Fruit fly (Drosophila melanogaster) whole organism, embryonic: ENCODE data around the gene CG11593.
A peak's percentile ranks its signal among the peaks of the same experiment; 100 is the strongest.

ENCODE experiments used
- ATbp ChIP-seq: fragments of 200-800 bp; sonication (Bioruptor generic); optimal IDR thresholded peaks from 2 replicates; lab custom pipeline; 2017; ENCODE audit warnings: missing biosample characterization, mild to moderate bottlenecking, missing genetic modification characterization, missing genetic modification reagents
- Awh ChIP-seq: fragments of 200-800 bp; sonication (Bioruptor generic); IDR thresholded peaks from 2 replicates; pipeline ENCODE4, ENCODE4 v1.3.6; 2022; ENCODE audit warnings: missing biosample characterization, missing genetic modification characterization
- Bdp1 ChIP-seq: fragments of 200-800 bp; sonication (Bioruptor generic); optimal IDR thresholded peaks from 3 replicates; lab custom pipeline; 2016; ENCODE audit warnings: missing biosample characterization, missing genetic modification characterization
- CG10979 ChIP-seq: fragments of 200-800 bp; sonication (Bioruptor generic); optimal IDR thresholded peaks from 2 replicates; lab custom pipeline; 2018; ENCODE audit warnings: missing biosample characterization, mild to moderate bottlenecking, missing genetic modification characterization, moderate library complexity
- CG11695 ChIP-seq: fragments of 200-800 bp; sonication (Bioruptor generic); IDR thresholded peaks from 3 replicates; pipeline ENCODE4 v1.3.6; 2022; ENCODE audit warnings: missing biosample characterization, missing genetic modification characterization
- CG13296 ChIP-seq: fragments of 200-800 bp; sonication (Bioruptor generic); optimal IDR thresholded peaks from 3 replicates; lab custom pipeline; 2018; ENCODE audit warnings: missing biosample characterization, mild to moderate bottlenecking, missing genetic modification characterization
- CG15073 ChIP-seq: fragments of 200-800 bp; sonication (Bioruptor generic); optimal IDR thresholded peaks from 2 replicates; lab custom pipeline; 2016; ENCODE audit warnings: missing biosample characterization, missing genetic modification characterization
- CG1603 ChIP-seq: fragments of 200-800 bp; sonication (Bioruptor generic); optimal IDR thresholded peaks from 2 replicates; lab custom pipeline; 2019; ENCODE audit warnings: missing biosample characterization, mild to moderate bottlenecking, missing genetic modification characterization, moderate library complexity
- CG17802 ChIP-seq: fragments of 200-800 bp; sonication (Bioruptor generic); optimal IDR thresholded peaks from 2 replicates; lab custom pipeline; 2018; ENCODE audit warnings: missing biosample characterization, mild to moderate bottlenecking, missing genetic modification characterization, moderate library complexity
- CG18476 ChIP-seq: fragments of 200-800 bp; sonication (Bioruptor generic); optimal IDR thresholded peaks from 2 replicates; lab custom pipeline; 2016; ENCODE audit warnings: missing biosample characterization, mild to moderate bottlenecking, missing genetic modification characterization
- CG2129 ChIP-seq: fragments of 200-800 bp; sonication (Bioruptor generic); IDR thresholded peaks from 2 replicates; pipeline ENCODE4 v1.3.6; 2022; ENCODE audit warnings: missing biosample characterization, missing genetic modification characterization; ENCODE audit not compliant: partially characterized antibody
- CG2875 ChIP-seq: fragments of 200-800 bp; sonication (Bioruptor generic); optimal IDR thresholded peaks from 2 replicates; lab custom pipeline; 2017; ENCODE audit warnings: missing biosample characterization, mild to moderate bottlenecking, missing genetic modification characterization, missing genetic modification reagents
- CG3847 ChIP-seq: fragments of 200-800 bp; sonication (Bioruptor generic); IDR thresholded peaks from 2 replicates; pipeline ENCODE4 v1.3.6; 2022; ENCODE audit warnings: missing biosample characterization, missing genetic modification characterization
- CG4404 ChIP-seq: fragments of 200-800 bp; sonication (Bioruptor generic); IDR thresholded peaks from 2 replicates; pipeline ENCODE4 v1.3.6; 2022; ENCODE audit warnings: missing biosample characterization, missing genetic modification characterization
- CG6683 ChIP-seq: fragments of 200-800 bp; sonication (Bioruptor generic); optimal IDR thresholded peaks from 2 replicates; lab custom pipeline; 2017; ENCODE audit warnings: missing biosample characterization, mild to moderate bottlenecking, missing genetic modification characterization, missing genetic modification reagents
- CG7357 ChIP-seq: fragments of 200-800 bp; sonication (Bioruptor generic); IDR thresholded peaks from 3 replicates; pipeline ENCODE4 v1.3.6; 2022; ENCODE audit warnings: missing biosample characterization, missing genetic modification characterization
- CG7839 ChIP-seq: fragments of 200-800 bp; sonication (Bioruptor generic); optimal IDR thresholded peaks from 3 replicates; lab custom pipeline; 2018; ENCODE audit warnings: missing biosample characterization, mild to moderate bottlenecking, missing genetic modification characterization, moderate library complexity
- CG7987 ChIP-seq: fragments of 200-800 bp; sonication (Bioruptor generic); optimal IDR thresholded peaks from 2 replicates; lab custom pipeline; 2018; ENCODE audit warnings: missing biosample characterization, mild to moderate bottlenecking, missing genetic modification characterization, moderate library complexity
- CG9215 ChIP-seq: fragments of 200-800 bp; sonication (Bioruptor generic); IDR thresholded peaks from 2 replicates; pipeline ENCODE4 v1.3.6; 2022; ENCODE audit warnings: missing biosample characterization, missing genetic modification characterization
- CG9932 ChIP-seq: fragments of 200-800 bp; sonication (Bioruptor generic); IDR thresholded peaks from 2 replicates; pipeline ENCODE4 v1.3.6; 2022; ENCODE audit warnings: missing biosample characterization, missing genetic modification characterization
- CoRest ChIP-seq: fragments of 200-800 bp; sonication (Bioruptor generic); optimal IDR thresholded peaks from 3 replicates; lab custom pipeline; 2018; ENCODE audit warnings: missing biosample characterization, mild to moderate bottlenecking, missing genetic modification characterization, moderate library complexity
- D19A ChIP-seq: fragments of 200-800 bp; optimal IDR thresholded peaks from 3 replicates; lab custom pipeline; 2019; ENCODE audit warnings: missing biosample characterization, mild to moderate bottlenecking, missing genetic modification characterization, moderate library complexity
- D19B ChIP-seq: fragments of 200-800 bp; sonication (Bioruptor generic); optimal IDR thresholded peaks from 2 replicates; lab custom pipeline; 2017; ENCODE audit warnings: missing biosample characterization, mild to moderate bottlenecking, missing genetic modification characterization
- Dip2 ChIP-seq: fragments of 200-800 bp; sonication (Bioruptor generic); IDR thresholded peaks from 2 replicates; pipeline ENCODE4 v1.3.6; 2022; ENCODE audit warnings: missing biosample characterization, missing genetic modification characterization
- Drgx ChIP-seq: fragments of 200-800 bp; sonication (Bioruptor generic); IDR thresholded peaks from 2 replicates; pipeline ENCODE4 v1.3.6; 2022; ENCODE audit warnings: missing biosample characterization, missing genetic modification characterization
- Eip74EF ChIP-seq, 2 experiments: fragments of 200-800 bp in 1 of 2; fragments of >200 bp in 1 of 2; sonication (Bioruptor generic) in 1 of 2; optimal IDR thresholded peaks; 2 replicates each; lab custom pipeline; 2017 to 2019; ENCODE audit warnings: missing biosample characterization in 2 of 2, missing genetic modification characterization in 2 of 2, mild to moderate bottlenecking in 1 of 2, moderate library complexity in 1 of 2
- HLH54F ChIP-seq: fragments of 200-800 bp; sonication (Bioruptor generic); optimal IDR thresholded peaks from 3 replicates; lab custom pipeline; 2016; ENCODE audit warnings: missing biosample characterization, missing genetic modification characterization
- NFAT ChIP-seq: fragments of 200-800 bp; sonication (Bioruptor generic); IDR thresholded peaks from 2 replicates; pipeline ENCODE4 v1.3.6; 2022; ENCODE audit warnings: missing biosample characterization, missing genetic modification characterization
- Spps ChIP-seq: fragments of 200-800 bp; sonication (Bioruptor generic); optimal IDR thresholded peaks from 2 replicates; lab custom pipeline; 2018; ENCODE audit warnings: missing biosample characterization, mild to moderate bottlenecking, missing genetic modification characterization
- Taf1 ChIP-seq: fragments of 200-800 bp; sonication (Bioruptor generic); IDR thresholded peaks from 2 replicates; pipeline ENCODE4 v1.3.6; 2022; ENCODE audit warnings: missing biosample characterization, missing genetic modification characterization
- ac ChIP-seq: fragments of 200-800 bp; sonication (Bioruptor generic); optimal IDR thresholded peaks from 3 replicates; lab custom pipeline; 2017; ENCODE audit warnings: missing biosample characterization, mild to moderate bottlenecking, missing genetic modification characterization
- amos ChIP-seq: fragments of 200-800 bp; sonication (Bioruptor generic); IDR thresholded peaks from 2 replicates; pipeline ENCODE4 v1.3.6; 2022; ENCODE audit warnings: missing biosample characterization, missing genetic modification characterization; ENCODE audit not compliant: partially characterized antibody
- ap ChIP-seq: fragments of 200-800 bp; sonication (Bioruptor generic); IDR thresholded peaks from 2 replicates; pipeline ENCODE4 v1.3.6; 2022; ENCODE audit warnings: missing biosample characterization, missing genetic modification characterization
- ash1 ChIP-seq: fragments of 200-800 bp; sonication (Bioruptor generic); optimal IDR thresholded peaks from 2 replicates; lab custom pipeline; 2018; ENCODE audit warnings: missing biosample characterization, mild to moderate bottlenecking, missing genetic modification characterization
- bigmax ChIP-seq: fragments of 200-800 bp; sonication (Bioruptor generic); optimal IDR thresholded peaks from 2 replicates; lab custom pipeline; 2018; ENCODE audit warnings: missing biosample characterization, mild to moderate bottlenecking, missing genetic modification characterization
- bowl ChIP-seq: fragments of 200-800 bp; sonication (Bioruptor generic); IDR thresholded peaks from 2 replicates; pipeline ENCODE4 v1.3.6; 2022; ENCODE audit warnings: missing biosample characterization, missing genetic modification characterization
- chinmo ChIP-seq: fragments of 200-800 bp; sonication (Bioruptor generic); IDR thresholded peaks from 4 replicates; pipeline ENCODE4 v1.3.6; 2022; ENCODE audit warnings: missing biosample characterization, missing genetic modification characterization; ENCODE audit not compliant: partially characterized antibody
- emc ChIP-seq: fragments of 200-800 bp; sonication (Bioruptor generic); optimal IDR thresholded peaks from 2 replicates; lab custom pipeline; 2016; ENCODE audit warnings: missing biosample characterization, missing genetic modification characterization
- gcm2 ChIP-seq: fragments of 200-800 bp; sonication (Bioruptor generic); optimal IDR thresholded peaks from 2 replicates; lab custom pipeline; 2016; ENCODE audit warnings: missing biosample characterization, missing genetic modification characterization
- knrl ChIP-seq: fragments of 200-800 bp; sonication (Bioruptor generic); IDR thresholded peaks from 3 replicates; pipeline ENCODE4 v1.3.6; 2022; ENCODE audit warnings: missing biosample characterization, missing genetic modification characterization; ENCODE audit not compliant: partially characterized antibody
- lab ChIP-seq: fragments of 200-800 bp; sonication (Bioruptor generic); optimal IDR thresholded peaks from 3 replicates; lab custom pipeline; 2017; ENCODE audit warnings: missing biosample characterization, missing genetic modification characterization, mild to moderate bottlenecking, moderate library complexity, missing genetic modification reagents
- lbe ChIP-seq: fragments of 200-800 bp; sonication (Bioruptor generic); optimal IDR thresholded peaks from 2 replicates; lab custom pipeline; 2016; ENCODE audit warnings: missing biosample characterization, mild to moderate bottlenecking, missing genetic modification characterization
- lmd ChIP-seq: fragments of 200-800 bp; sonication (Bioruptor generic); IDR thresholded peaks from 2 replicates; pipeline ENCODE4 v1.3.6; 2022; ENCODE audit warnings: missing biosample characterization, missing genetic modification characterization
- scrt ChIP-seq: fragments of 200-800 bp; sonication (Bioruptor generic); optimal IDR thresholded peaks from 2 replicates; lab custom pipeline; 2018; ENCODE audit warnings: missing biosample characterization, mild to moderate bottlenecking, missing genetic modification characterization, moderate library complexity
- sna ChIP-seq: fragments of 200-800 bp; sonication (Bioruptor generic); IDR thresholded peaks from 2 replicates; pipeline ENCODE4 v1.3.6; 2022; ENCODE audit warnings: missing biosample characterization, missing genetic modification characterization; ENCODE audit not compliant: partially characterized antibody
- tgo ChIP-seq: fragments of 200-800 bp; sonication (Bioruptor generic); IDR thresholded peaks from 3 replicates; pipeline ENCODE4 v1.3.6; 2022; ENCODE audit warnings: missing biosample characterization, missing genetic modification characterization
- tin ChIP-seq: fragments of 200-800 bp; sonication (Bioruptor generic); optimal IDR thresholded peaks from 3 replicates; lab custom pipeline; 2016; ENCODE audit warnings: missing biosample characterization, missing genetic modification characterization
- toy ChIP-seq: fragments of 200-800 bp; sonication (Bioruptor generic); IDR thresholded peaks from 2 replicates; pipeline ENCODE4 v1.3.6; 2022; ENCODE audit warnings: missing biosample characterization, missing genetic modification characterization
- tup ChIP-seq: fragments of 200-800 bp; sonication (Bioruptor generic); optimal IDR thresholded peaks from 2 replicates; lab custom pipeline; 2016; ENCODE audit warnings: missing biosample characterization, mild to moderate bottlenecking, missing genetic modification characterization, moderate library complexity

The CG11593 gene

dm6 chr3L:4025738-4026505, 14.4 kb downstream of the CG11593 start, which contains the start of gene CG11594 (continued):
- TF ChIP-seq tgo (GFP tag; lab: Robert Waterston, UW) (no peak; the same call in 2 of the 3 replicates), CG17802 (tag; lab: Kevin White, UChicago) (no peak), emc (no peak), CG7987 (GFP tag; lab: Kevin White, UChicago) (peak; percentile 49), CG11695 (0 out of 3 replicates have a peak, but pooled peaks have one; percentile 23), tin (GFP tag; lab: Kevin White, UChicago) (no peak), CG4404 (GFP tag; lab: Robert Waterston, UW) (no peak), CG6683 (no peak), Dip2 (GFP tag; lab: Robert Waterston, UW) (no peak), bowl (GFP tag; lab: Robert Waterston, UW) (no peak), CG15073 (GFP tag; lab: Kevin White, UChicago) (no peak), amos (GFP tag; lab: Robert Waterston, UW) (peak; percentile 4; the same call in 1 of the 2 replicates), toy (GFP tag; lab: Robert Waterston, UW) (no peak), CG7839 (tag; lab: Kevin White, UChicago) (no peak), NFAT (GFP tag; lab: Robert Waterston, UW) (peak; percentile 33; the same call in 1 of the 2 replicates), lmd (GFP tag; lab: Robert Waterston, UW) (no peak), CG1603 (tag; lab: Kevin White, UChicago) (no peak), Eip74EF (GFP tag; optimal IDR thresholded peaks at IDR 0.05; lab: Kevin White, UChicago) (peak in 1 of 2 experiments; percentile 54), CG2875 (no peak), bigmax (GFP tag; lab: Kevin White, UChicago) (no peak), lab (GFP tag; lab: Kevin White, UChicago) (peak; percentile 76), CoRest (tag; lab: Kevin White, UChicago) (no peak), lbe (GFP tag; lab: Kevin White, UChicago) (no peak), tup (GFP tag; lab: Kevin White, UChicago) (no peak), D19B (GFP tag; lab: Kevin White, UChicago) (no peak), knrl (GFP tag; lab: Robert Waterston, UW) (no peak), CG18476 (GFP tag; lab: Kevin White, UChicago) (no peak), chinmo (GFP tag; lab: Robert Waterston, UW) (0 out of 4 replicates have a peak, but pooled peaks have one; percentile 57), CG7357 (GFP tag; lab: Robert Waterston, UW) (no peak), scrt (GFP tag; lab: Kevin White, UChicago) (no peak), ash1 (no peak), ap (GFP tag; lab: Robert Waterston, UW) (no peak), CG10979 (tag; lab: Kevin White, UChicago) (no peak), CG9215 (no peak), CG2129 (GFP tag; lab: Robert Waterston, UW) (no peak), sna (GFP tag; lab: Robert Waterston, UW) (no peak), Drgx (GFP tag; lab: Robert Waterston, UW) (no peak), Bdp1 (GFP tag; lab: Kevin White, UChicago) (no peak), D19A (no peak), gcm2 (GFP tag; lab: Kevin White, UChicago) (no peak), Awh (GFP tag; lab: Robert Waterston, UW) (peak; percentile 40; the same call in 1 of the 2 replicates), HLH54F (GFP tag; lab: Kevin White, UChicago) (no peak), CG13296 (GFP tag; lab: Kevin White, UChicago) (peak; percentile 49), ac (GFP tag; lab: Kevin White, UChicago) (no peak), Taf1 (no peak), ATbp (GFP tag; lab: Kevin White, UChicago) (peak; percentile 41), CG9932 (no peak), CG3847 (GFP tag; lab: Robert Waterston, UW) (no peak), Spps (tag; lab: Kevin White, UChicago) (no peak)
